Fruit fly (Drosophila melanogaster) whole organism, adult: ENCODE data around the gene cni.

Source experiments
- CG7101 ChIP-seq: fragments of 200-800 bp; sonication (Bioruptor generic); optimal IDR thresholded peaks from 2 replicates; lab custom pipeline; 2018; ENCODE audit warnings: missing biosample characterization, mild to moderate bottlenecking, missing genetic modification characterization, moderate library complexity
- Crg-1 ChIP-seq: fragments of 200-800 bp; sonication (Bioruptor generic); optimal IDR thresholded peaks from 2 replicates; lab custom pipeline; 2016; ENCODE audit warnings: missing biosample characterization, missing genetic modification characterization
- Hr96 ChIP-seq: fragments of 200-800 bp; sonication (Bioruptor generic); optimal IDR thresholded peaks from 2 replicates; lab custom pipeline; 2016; ENCODE audit warnings: missing biosample characterization, missing genetic modification characterization
- Mnt ChIP-seq: fragments of 200-800 bp; sonication (Bioruptor generic); optimal IDR thresholded peaks from 2 replicates; lab custom pipeline; 2016; ENCODE audit warnings: missing biosample characterization, mild to moderate bottlenecking, missing genetic modification characterization
- bab1 ChIP-seq: fragments of 200-800 bp; sonication (Bioruptor generic); optimal IDR thresholded peaks from 3 replicates; lab custom pipeline; 2019; ENCODE audit warnings: missing biosample characterization, mild to moderate bottlenecking, missing genetic modification characterization, moderate library complexity
- cnc ChIP-seq, 2 experiments: fragments of >200 bp; optimal IDR thresholded peaks; 2 replicates each; lab custom pipeline; 2017

DNA sequence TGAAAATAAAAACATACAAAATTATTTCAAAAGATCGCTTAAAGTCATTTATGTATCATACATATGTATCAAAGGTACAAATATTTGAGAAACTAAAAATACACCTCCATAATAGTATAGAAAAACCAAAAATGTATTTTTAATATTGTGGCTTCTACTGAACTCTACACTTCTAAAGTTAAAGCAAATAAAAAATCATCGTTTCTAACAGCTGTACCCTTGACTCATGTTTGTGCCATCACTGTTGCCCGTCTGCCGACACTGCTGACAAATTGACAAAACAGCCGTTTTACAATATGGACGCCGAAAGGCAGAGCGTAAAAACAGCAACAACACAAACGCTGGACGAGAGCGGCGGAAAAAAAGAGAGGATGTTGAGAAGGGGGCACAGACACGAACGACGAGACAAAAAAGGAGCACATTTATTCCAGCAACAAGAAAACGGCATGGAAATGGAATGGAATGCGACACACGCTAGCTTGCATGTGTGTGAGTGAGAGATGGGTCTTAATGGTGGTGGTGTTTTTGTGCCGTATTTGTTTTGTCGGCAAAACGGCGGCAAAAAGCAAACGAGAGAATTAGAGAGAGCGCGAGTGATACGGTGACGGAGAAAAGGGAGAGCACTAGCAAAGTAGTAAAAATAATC, 24.0 kb downstream of the cni start:
- no peak for TF ChIP-seq Hr96
- TF ChIP-seq Crg-1: peak; percentile 11
- TF ChIP-seq cnc (optimal IDR thresholded peaks at IDR 0.05; lab: Kevin White, UChicago): no peak
- peak; percentile 29 for TF ChIP-seq Mnt (GFP tag; lab: Kevin White, UChicago)
- TF ChIP-seq bab1: peak; percentile 66
- peak; percentile 75 for TF ChIP-seq CG7101 (tag; lab: Kevin White, UChicago)
